Worm (Caenorhabditis elegans) whole organism, L4 larva: Measurements from ENCODE around the gene C26B9.6.

Experiments used
- D1046.2 ChIP-seq: fragments of 200-800 bp; sonication (Bioruptor generic); IDR thresholded peaks from 2 replicates; pipeline ENCODE4 v1.3.6; 2022; ENCODE audit warnings: missing genetic modification characterization, missing compliant biosample characterization
- F10B5.3 ChIP-seq: sonication (generic microtip); optimal IDR thresholded peaks from 2 replicates; lab custom pipeline; 2016; ENCODE audit warnings: mild to moderate bottlenecking, missing genetic modification characterization, missing compliant biosample characterization
- F37D6.2 ChIP-seq: sonication (generic microtip); optimal IDR thresholded peaks from 2 replicates; lab custom pipeline; 2016; ENCODE audit warnings: mild to moderate bottlenecking, missing genetic modification characterization, missing compliant biosample characterization
- F49E8.2 ChIP-seq: sonication (generic microtip); optimal IDR thresholded peaks from 2 replicates; lab custom pipeline; 2016; ENCODE audit warnings: missing compliant biosample characterization, mild to moderate bottlenecking, missing genetic modification characterization, borderline replicate concordance
- R02D3.7 ChIP-seq: fragments of 150-350 bp; sonication (generic microtip); optimal IDR thresholded peaks from 3 replicates; lab custom pipeline; 2014; ENCODE audit warnings: missing biosample characterization, missing genetic modification characterization
- T20F7.1 ChIP-seq: fragments of 200-800 bp; sonication (Bioruptor generic); optimal IDR thresholded peaks from 2 replicates; lab custom pipeline; 2018; ENCODE audit warnings: mild to moderate bottlenecking, missing genetic modification characterization, missing compliant biosample characterization
- T26A8.4 ChIP-seq: fragments of 200-800 bp; sonication (Bioruptor generic); IDR thresholded peaks from 2 replicates; pipeline ENCODE4 v1.3.6; 2022; ENCODE audit warnings: missing genetic modification characterization, missing compliant biosample characterization
- Y5F2A.4 ChIP-seq: fragments of 200-800 bp; sonication (Bioruptor generic); optimal IDR thresholded peaks from 2 replicates; lab custom pipeline; 2018; ENCODE audit warnings: mild to moderate bottlenecking, missing genetic modification characterization, missing compliant biosample characterization
- ZK337.2 ChIP-seq: fragments of 200-800 bp; sonication (Bioruptor generic); IDR thresholded peaks from 2 replicates; pipeline ENCODE4 v1.3.6; 2022; ENCODE audit warnings: missing genetic modification reagents, missing genetic modification characterization, missing compliant biosample characterization
- aha-1 ChIP-seq: fragments of 150-350 bp; peaks from one replicate; lab custom pipeline; 2014; ENCODE audit warnings: missing biosample characterization, missing genetic modification characterization
- ama-1 ChIP-seq: fragments of 150-350 bp; optimal IDR thresholded peaks from 2 replicates; lab custom pipeline; 2014; ENCODE audit warnings: inconsistent platforms, mixed read lengths
- arid-1 ChIP-seq: fragments of 200-800 bp; sonication (Bioruptor generic); conservative IDR thresholded peaks from 2 replicates; pipeline ENCODE4 v1.3.6; 2022; ENCODE audit warnings: missing genetic modification reagents, missing genetic modification characterization, missing compliant biosample characterization
- ceh-28 ChIP-seq: fragments of 150-350 bp; optimal IDR thresholded peaks from 2 replicates; lab custom pipeline; 2014; ENCODE audit warnings: missing biosample characterization, missing genetic modification reagents, missing genetic modification characterization
- ceh-32 ChIP-seq: sonication (generic microtip); optimal IDR thresholded peaks from 2 replicates; lab custom pipeline; 2016; ENCODE audit warnings: mild to moderate bottlenecking, missing genetic modification characterization, missing compliant biosample characterization; ENCODE audit not compliant: poor library complexity
- ceh-44 ChIP-seq: fragments of 200-800 bp; sonication (Bioruptor generic); IDR thresholded peaks from 2 replicates; pipeline ENCODE4 v1.3.6; 2022; ENCODE audit warnings: missing genetic modification reagents, missing genetic modification characterization, missing compliant biosample characterization
- ceh-62 ChIP-seq: sonication (generic microtip); optimal IDR thresholded peaks from 2 replicates; lab custom pipeline; 2017; ENCODE audit warnings: missing biosample characterization, missing genetic modification characterization
- daf-12 ChIP-seq: fragments of 150-350 bp; optimal IDR thresholded peaks from 2 replicates; lab custom pipeline; 2014; ENCODE audit warnings: missing biosample characterization, missing genetic modification reagents, missing genetic modification characterization
- daf-19 ChIP-seq: fragments of 200-800 bp; sonication (Bioruptor generic); conservative IDR thresholded peaks from 2 replicates; pipeline ENCODE4 v1.3.6; 2022; ENCODE audit warnings: missing genetic modification characterization, missing compliant biosample characterization
- dmd-6 ChIP-seq: fragments of 200-800 bp; sonication (Bioruptor generic); IDR thresholded peaks from 2 replicates; pipeline ENCODE4 v1.3.6; 2022; ENCODE audit warnings: missing genetic modification reagents, missing genetic modification characterization, missing compliant biosample characterization
- dmd-9 ChIP-seq: fragments of 200-800 bp; sonication (Bioruptor generic); IDR thresholded peaks from 2 replicates; pipeline ENCODE4 v1.3.6; 2022; ENCODE audit warnings: missing genetic modification reagents, missing genetic modification characterization, missing compliant biosample characterization
- egl-27 ChIP-seq: sonication (generic microtip); optimal IDR thresholded peaks from 3 replicates; lab custom pipeline; 2017; ENCODE audit warnings: missing biosample characterization, missing genetic modification reagents, missing genetic modification characterization
- gei-8 ChIP-seq: fragments of 200-800 bp; sonication (Bioruptor generic); optimal IDR thresholded peaks from 2 replicates; lab custom pipeline; 2018; ENCODE audit warnings: mild to moderate bottlenecking, missing genetic modification characterization, missing compliant biosample characterization
- hlh-11 ChIP-seq: fragments of 200-800 bp; sonication (Bioruptor generic); optimal IDR thresholded peaks from 2 replicates; lab custom pipeline; 2018; ENCODE audit warnings: mild to moderate bottlenecking, missing genetic modification characterization, missing compliant biosample characterization
- hlh-30 ChIP-seq: sonication (generic microtip); optimal IDR thresholded peaks from 2 replicates; lab custom pipeline; 2017; ENCODE audit warnings: antibody characterized with exemption, mild to moderate bottlenecking, missing genetic modification characterization, missing compliant biosample characterization; ENCODE audit not compliant: insufficient read depth
- lin-13 ChIP-seq: fragments of 150-350 bp; optimal IDR thresholded peaks from 2 replicates; lab custom pipeline; 2014; ENCODE audit warnings: missing biosample characterization, missing genetic modification reagents, missing genetic modification characterization
- lin-38 ChIP-seq: fragments of 200-800 bp; sonication (Bioruptor generic); IDR thresholded peaks from 2 replicates; pipeline ENCODE4 v1.3.6; 2022; ENCODE audit warnings: missing genetic modification reagents, missing genetic modification characterization, missing compliant biosample characterization
- lir-3 ChIP-seq: sonication (generic microtip); optimal IDR thresholded peaks from 2 replicates; lab custom pipeline; 2016; ENCODE audit warnings: mild to moderate bottlenecking, missing genetic modification characterization, missing compliant biosample characterization
- lsy-2 ChIP-seq, 2 experiments: fragments of 150-350 bp in 1 of 2; sonication (generic microtip) in 1 of 2; optimal IDR thresholded peaks; 2 replicates each; lab custom pipeline; 2014 to 2017; ENCODE audit warnings: missing biosample characterization in 2 of 2, missing genetic modification characterization in 2 of 2
- madf-9 ChIP-seq: fragments of 200-800 bp; sonication (Bioruptor generic); conservative IDR thresholded peaks from 2 replicates; pipeline ENCODE4 v1.3.6; 2022; ENCODE audit warnings: missing genetic modification reagents, missing genetic modification characterization, missing compliant biosample characterization
- mep-1 ChIP-seq: fragments of 150-350 bp; sonication (generic microtip); optimal IDR thresholded peaks from 3 replicates; lab custom pipeline; 2014; ENCODE audit warnings: missing biosample characterization, missing genetic modification characterization
- mes-2 ChIP-seq: sonication (generic microtip); optimal IDR thresholded peaks from 2 replicates; lab custom pipeline; 2016; ENCODE audit warnings: missing genotype, mild to moderate bottlenecking, missing genetic modification characterization, missing compliant biosample characterization; ENCODE audit not compliant: poor library complexity, severe bottlenecking
- mxl-2 ChIP-seq: fragments of 200-800 bp; sonication (Bioruptor generic); conservative IDR thresholded peaks from 2 replicates; pipeline ENCODE4 v1.3.6; 2022; ENCODE audit warnings: missing genetic modification reagents, missing genetic modification characterization, missing compliant biosample characterization
- nhr-111 ChIP-seq: fragments of 200-800 bp; sonication (Bioruptor generic); optimal IDR thresholded peaks from 2 replicates; lab custom pipeline; 2018; ENCODE audit warnings: mild to moderate bottlenecking, missing genetic modification characterization, missing compliant biosample characterization
- nhr-237 ChIP-seq: sonication (generic microtip); optimal IDR thresholded peaks from 2 replicates; lab custom pipeline; 2017; ENCODE audit warnings: missing biosample characterization, missing genetic modification characterization
- nhr-28 ChIP-seq: fragments of 150-350 bp; optimal IDR thresholded peaks from 2 replicates; lab custom pipeline; 2014; ENCODE audit warnings: missing biosample characterization, missing genetic modification characterization
- nhr-42 ChIP-seq: fragments of 200-800 bp; sonication (Bioruptor generic); IDR thresholded peaks from 2 replicates; pipeline ENCODE4 v1.3.6; 2022; ENCODE audit warnings: missing genetic modification characterization, missing compliant biosample characterization
- nhr-6 ChIP-seq: fragments of 150-350 bp; optimal IDR thresholded peaks from 2 replicates; lab custom pipeline; 2014; ENCODE audit warnings: missing biosample characterization, missing genetic modification characterization
- nhr-76 ChIP-seq: fragments of 150-350 bp; optimal IDR thresholded peaks from 2 replicates; lab custom pipeline; 2014; ENCODE audit warnings: missing biosample characterization, missing genetic modification characterization
- nhr-77 ChIP-seq: fragments of 150-350 bp; optimal IDR thresholded peaks from 2 replicates; lab custom pipeline; 2014; ENCODE audit warnings: missing biosample characterization, missing genetic modification characterization
- php-3 ChIP-seq: fragments of 200-800 bp; sonication (Bioruptor generic); IDR thresholded peaks from 2 replicates; pipeline ENCODE4 v1.3.6; 2022; ENCODE audit warnings: missing genetic modification reagents, missing genetic modification characterization, missing compliant biosample characterization
- rbr-2 ChIP-seq: sonication (generic microtip); optimal IDR thresholded peaks from 2 replicates; lab custom pipeline; 2016; ENCODE audit warnings: missing genotype, missing genetic modification characterization, missing compliant biosample characterization
- sdz-12 ChIP-seq: fragments of 200-800 bp; sonication (Bioruptor generic); optimal IDR thresholded peaks from 2 replicates; lab custom pipeline; 2018; ENCODE audit warnings: mild to moderate bottlenecking, missing genetic modification characterization, missing compliant biosample characterization
- set-16 ChIP-seq: fragments of 200-800 bp; sonication (Bioruptor generic); IDR thresholded peaks from 2 replicates; pipeline ENCODE4 v1.3.6; 2022; ENCODE audit warnings: missing genetic modification reagents, missing genetic modification characterization, missing compliant biosample characterization
- skn-1 ChIP-seq: fragments of 150-350 bp; optimal IDR thresholded peaks from 2 replicates; lab custom pipeline; 2014; ENCODE audit warnings: missing biosample characterization, missing genetic modification characterization
- snpc-1.2 ChIP-seq: fragments of 200-800 bp; sonication (Bioruptor generic); IDR thresholded peaks from 2 replicates; pipeline ENCODE4 v1.3.6; 2022; ENCODE audit warnings: missing genetic modification reagents, missing genetic modification characterization, missing compliant biosample characterization
- spr-1 ChIP-seq: sonication (generic microtip); optimal IDR thresholded peaks from 2 replicates; lab custom pipeline; 2016; ENCODE audit warnings: mild to moderate bottlenecking, missing genetic modification characterization, missing compliant biosample characterization
- spr-3 ChIP-seq: fragments of 200-800 bp; sonication (Bioruptor generic); optimal IDR thresholded peaks from 2 replicates; lab custom pipeline; 2018; ENCODE audit warnings: mild to moderate bottlenecking, missing genetic modification characterization, missing compliant biosample characterization
- tra-1 ChIP-seq: fragments of 200-800 bp; sonication (Bioruptor generic); IDR thresholded peaks from 2 replicates; pipeline ENCODE4 v1.3.6; 2022; ENCODE audit warnings: missing genetic modification reagents, missing genetic modification characterization, missing compliant biosample characterization
- zag-1 ChIP-seq: fragments of 150-350 bp; optimal IDR thresholded peaks from 2 replicates; lab custom pipeline; 2014; ENCODE audit warnings: missing biosample characterization, missing genetic modification characterization
- zfp-2 ChIP-seq: sonication (generic microtip); optimal IDR thresholded peaks from 2 replicates; lab custom pipeline; 2016; ENCODE audit warnings: mild to moderate bottlenecking, missing genetic modification characterization, missing compliant biosample characterization
- zfp-3 ChIP-seq: fragments of 200-800 bp; sonication (Bioruptor generic); conservative IDR thresholded peaks from 2 replicates; pipeline ENCODE4 v1.3.6; 2022; ENCODE audit warnings: missing genetic modification reagents, missing genetic modification characterization, missing compliant biosample characterization
- zip-11 ChIP-seq: fragments of 200-800 bp; sonication (Bioruptor generic); IDR thresholded peaks from 2 replicates; pipeline ENCODE4 v1.3.6; 2022; ENCODE audit warnings: missing genetic modification characterization, missing compliant biosample characterization
- ztf-11 ChIP-seq: fragments of 150-350 bp; optimal IDR thresholded peaks from 2 replicates; lab custom pipeline; 2014; ENCODE audit warnings: missing biosample characterization, missing genetic modification characterization

The C26B9.6 gene

ce11 chrX:5355253-5355652 lies 20.0 kb upstream of the C26B9.6 start (continued):
- TF ChIP-seq mxl-2 (GFP tag; lab: Robert Waterston, UW) (no peak), rbr-2 (tag; lab: Kevin White, UChicago) (no peak), tra-1 (GFP tag; lab: Robert Waterston, UW) (no peak), mep-1 (tag; lab: Kevin White, UChicago) (peak; percentile 45), zag-1 (tag; lab: Kevin White, UChicago) (no peak), ZK337.2 (GFP tag; lab: Robert Waterston, UW) (no peak), F49E8.2 (no peak), hlh-11 (tag; lab: Kevin White, UChicago) (peak; percentile 68), D1046.2 (no peak), F10B5.3 (tag; lab: Kevin White, UChicago) (no peak), ceh-62 (tag; lab: Kevin White, UChicago) (no peak), mes-2 (no peak), dmd-9 (GFP tag; lab: Robert Waterston, UW) (no peak), hlh-30 (tag; lab: Kevin White, UChicago) (peak; percentile 77), lin-13 (GFP tag; lab: Kevin White, UChicago) (peak; percentile 18), nhr-237 (no peak), zfp-3 (GFP tag; lab: Robert Waterston, UW) (no peak), lsy-2 (tag; optimal IDR thresholded peaks at IDR 0.05; lab: Kevin White, UChicago) (peak in 1 of 2 experiments; percentile 17), lir-3 (tag; lab: Kevin White, UChicago) (no peak), ceh-28 (no peak), ama-1 (no peak), ceh-44 (GFP tag; lab: Robert Waterston, UW) (no peak), nhr-42 (GFP tag; lab: Robert Waterston, UW) (no peak), aha-1 (tag; lab: Kevin White, UChicago) (peak; percentile 100), spr-1 (tag; lab: Kevin White, UChicago) (no peak), zip-11 (no peak), daf-19 (GFP tag; lab: Robert Waterston, UW) (no peak), zfp-2 (no peak), R02D3.7 (tag; lab: Kevin White, UChicago) (no peak), daf-12 (tag; lab: Kevin White, UChicago) (no peak), ceh-32 (tag; lab: Kevin White, UChicago) (no peak), nhr-76 (tag; lab: Kevin White, UChicago) (no peak), lin-38 (GFP tag; lab: Robert Waterston, UW) (no peak; the same call in 1 of the 2 replicates), F37D6.2 (tag; lab: Kevin White, UChicago) (no peak), T20F7.1 (GFP tag; lab: Kevin White, UChicago) (no peak), php-3 (GFP tag; lab: Robert Waterston, UW) (no peak), arid-1 (GFP tag; lab: Robert Waterston, UW) (no peak), nhr-28 (peak; percentile 14), dmd-6 (GFP tag; lab: Robert Waterston, UW) (peak; percentile 57), spr-3 (GFP tag; lab: Kevin White, UChicago) (no peak), ztf-11 (tag; lab: Kevin White, UChicago) (no peak), madf-9 (GFP tag; lab: Robert Waterston, UW) (no peak), sdz-12 (GFP tag; lab: Kevin White, UChicago) (no peak), gei-8 (GFP tag; lab: Kevin White, UChicago) (no peak), set-16 (GFP tag; lab: Robert Waterston, UW) (no peak), nhr-111 (GFP tag; lab: Kevin White, UChicago) (no peak), nhr-77 (no peak), skn-1 (no peak), Y5F2A.4 (GFP tag; lab: Kevin White, UChicago) (no peak), T26A8.4 (GFP tag; lab: Robert Waterston, UW) (0 out of 2 replicates have a peak, but pooled peaks have one; percentile 9), nhr-6 (no peak), egl-27 (no peak), snpc-1.2 (no peak)
